Worm (Caenorhabditis elegans) whole organism, L1 larva: ENCODE data around the gene C05D9.7.

Experiments used
- ama-1 ChIP-seq: fragments of 150-350 bp; optimal IDR thresholded peaks from 2 replicates; lab custom pipeline; 2014
- ces-1 ChIP-seq: fragments of 150-350 bp; optimal IDR thresholded peaks from 2 replicates; lab custom pipeline; 2014; ENCODE audit warnings: missing biosample characterization, missing genetic modification reagents, missing genetic modification characterization
- egl-27 ChIP-seq, 2 experiments: fragments of 150-350 bp in 1 of 2; sonication (generic microtip); optimal IDR thresholded peaks; 3 replicates each; lab custom pipeline; 2017 to 2018; ENCODE audit warnings: missing biosample characterization in 2 of 2, missing genetic modification characterization in 2 of 2, missing genetic modification reagents in 2 of 2
- elt-3 ChIP-seq, 6 experiments: fragments of 150-350 bp in 1 of 6; sonication (generic microtip); optimal IDR thresholded peaks; 2 replicates each; lab custom pipeline; 2017 to 2018; ENCODE audit warnings: missing biosample characterization in 6 of 6, missing genetic modification characterization in 6 of 6, inconsistent platforms in 1 of 6
- fkh-8 ChIP-seq: sonication (generic microtip); optimal IDR thresholded peaks from 2 replicates; lab custom pipeline; 2016; ENCODE audit warnings: mild to moderate bottlenecking, missing genetic modification characterization, missing compliant biosample characterization
- isw-1 ChIP-seq: fragments of 200-800 bp; sonication (Bioruptor generic); IDR thresholded peaks from 2 replicates; pipeline ENCODE4 v1.3.6; 2022; ENCODE audit warnings: missing genetic modification characterization, missing compliant biosample characterization
- mdl-1 ChIP-seq, 2 experiments: fragments of 150-350 bp; optimal IDR thresholded peaks; 2 replicates each; lab custom pipeline; 2014 to 2017; ENCODE audit warnings: missing biosample characterization in 2 of 2, missing genetic modification characterization in 2 of 2, inconsistent platforms in 1 of 2
- nhr-11 ChIP-seq: fragments of 150-350 bp; optimal IDR thresholded peaks from 2 replicates; lab custom pipeline; 2014; ENCODE audit warnings: missing biosample characterization, missing genetic modification characterization
- skn-1 ChIP-seq: fragments of 150-350 bp; optimal IDR thresholded peaks from 2 replicates; lab custom pipeline; 2014; ENCODE audit warnings: missing biosample characterization, missing genetic modification characterization
- sptf-1 ChIP-seq: fragments of 150-350 bp; optimal IDR thresholded peaks from 2 replicates; lab custom pipeline; 2014; ENCODE audit warnings: missing biosample characterization, missing genetic modification characterization
- unc-62 ChIP-seq: fragments of 150-350 bp; optimal IDR thresholded peaks from 2 replicates; lab custom pipeline; 2014; ENCODE audit warnings: missing biosample characterization, missing genetic modification reagents, missing genetic modification characterization

DNA sequence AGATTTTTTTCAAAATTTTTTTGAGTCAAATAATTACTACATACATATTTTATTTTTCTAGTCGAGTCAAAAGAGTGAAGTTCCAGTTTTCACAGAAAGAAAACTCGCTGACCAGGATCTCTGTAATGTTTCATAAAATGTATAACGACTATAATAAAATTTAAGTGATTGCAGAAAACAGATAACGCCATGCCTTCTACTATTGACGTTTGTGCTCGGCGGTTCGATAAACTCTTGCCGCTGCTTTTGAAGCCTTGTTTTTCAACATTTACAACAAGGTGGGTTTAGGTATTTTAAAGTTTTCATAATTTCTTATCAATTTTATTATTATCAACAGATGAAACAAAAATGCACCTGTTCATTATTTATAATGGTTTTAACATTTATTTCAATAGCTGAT lies 6.2 kb upstream of the C05D9.7 start, which contains the start of gene lmp-2:
- TF ChIP-seq unc-62 (GFP tag; lab: Kevin White, UChicago) (no peak), mdl-1 (tag; optimal IDR thresholded peaks at IDR 0.05; lab: Kevin White, UChicago) (no peak), egl-27 (tag; optimal IDR thresholded peaks at IDR 0.05; lab: Kevin White, UChicago) (no peak), sptf-1 (tag; lab: Kevin White, UChicago) (no peak), ces-1 (GFP tag; lab: Kevin White, UChicago) (no peak), skn-1 (no peak), elt-3 (tag; optimal IDR thresholded peaks at IDR 0.05; lab: Kevin White, UChicago) (no peak), ama-1 (lab: Kevin White, UChicago) (no peak), nhr-11 (tag; lab: Kevin White, UChicago) (no peak), fkh-8 (no peak), isw-1 (GFP tag; lab: Robert Waterston, UW) (no peak)
